Worm (Caenorhabditis elegans) whole organism, mixed stage, embryonic: ENCODE results near the gene skr-9.

Experiments used
- blmp-1 ChIP-seq: fragments of 150-350 bp; optimal IDR thresholded peaks from 2 replicates; lab custom pipeline; 2014; ENCODE audit warnings: missing biosample characterization, missing genetic modification characterization
- lin-13 ChIP-seq: fragments of 150-350 bp; optimal IDR thresholded peaks from 2 replicates; lab custom pipeline; 2014; ENCODE audit warnings: missing biosample characterization, missing genetic modification characterization
- nhr-76 ChIP-seq: sonication (generic microtip); optimal IDR thresholded peaks from 2 replicates; lab custom pipeline; 2017; ENCODE audit warnings: missing biosample characterization, missing genetic modification characterization
- pha-4 ChIP-seq: fragments of 150-350 bp; optimal IDR thresholded peaks from 2 replicates; lab custom pipeline; 2018; ENCODE audit warnings: missing biosample characterization, missing genetic modification reagents, missing genetic modification characterization
- snpc-4 ChIP-seq: fragments of 150-350 bp; optimal IDR thresholded peaks from 2 replicates; lab custom pipeline; 2014; ENCODE audit warnings: missing biosample characterization, missing genetic modification characterization

DNA sequence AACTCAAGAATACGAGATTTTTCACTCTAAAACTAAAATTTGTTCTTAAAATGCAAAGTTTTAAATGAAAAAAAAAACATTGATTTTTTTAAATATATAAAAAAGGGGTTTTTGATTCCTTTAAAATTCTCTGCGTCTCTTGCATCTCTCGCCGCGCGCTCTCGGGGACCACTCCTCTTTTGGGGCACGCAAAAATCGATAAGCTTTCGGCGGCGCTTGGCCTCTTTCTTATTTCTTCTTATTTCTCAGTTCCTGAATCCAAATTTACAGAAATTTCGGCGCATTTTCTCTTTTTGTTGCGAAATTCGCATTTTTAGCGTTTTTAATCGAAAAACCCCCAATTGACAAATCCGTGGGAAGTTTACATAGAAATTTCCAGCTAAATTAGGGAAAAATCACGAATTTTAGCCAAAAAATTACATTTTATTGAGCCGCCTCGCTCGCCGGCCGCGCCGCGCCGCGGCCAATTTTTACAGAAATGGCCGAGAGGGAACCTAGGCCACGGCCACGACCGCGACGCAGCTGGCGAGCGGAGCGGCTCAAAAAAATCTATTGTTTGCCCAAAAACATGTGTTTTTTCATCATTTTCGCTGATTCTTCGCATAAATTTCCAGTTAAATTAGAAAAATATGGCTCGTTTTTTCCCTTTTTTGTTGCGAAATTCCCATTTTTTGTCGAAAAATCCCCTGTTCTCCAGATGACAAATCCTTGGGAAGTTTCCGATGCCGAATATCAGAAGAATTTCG is 44.2 kb upstream of the skr-9 start, which contains the start of gene itsn-1:
- no peak for TF ChIP-seq snpc-4
- TF ChIP-seq lin-13 (tag; lab: Kevin White, UChicago) = no peak
- TF ChIP-seq nhr-76 = no peak
- TF ChIP-seq blmp-1 = no peak
- TF ChIP-seq pha-4 (tag; lab: Kevin White, UChicago) = no peak
